Worm (Caenorhabditis elegans) whole organism, L1 larva: ENCODE data around the gene rpl-5.

Source experiments
- C34B4.2 ChIP-seq: sonication (generic microtip); optimal IDR thresholded peaks from 2 replicates; lab custom pipeline; 2017; ENCODE audit warnings: mild to moderate bottlenecking, missing genetic modification characterization, missing compliant biosample characterization
- aha-1 ChIP-seq: fragments of 150-350 bp; optimal IDR thresholded peaks from 2 replicates; lab custom pipeline; 2014; ENCODE audit warnings: missing biosample characterization, missing genetic modification characterization
- aly-2 ChIP-seq: fragments of 150-350 bp; optimal IDR thresholded peaks from 2 replicates; lab custom pipeline; 2014; ENCODE audit warnings: missing biosample characterization, missing genetic modification characterization
- ceh-8 ChIP-seq: fragments of 200-800 bp; sonication (Bioruptor generic); optimal IDR thresholded peaks from 2 replicates; lab custom pipeline; 2018; ENCODE audit warnings: mild to moderate bottlenecking, missing genetic modification characterization, moderate library complexity, missing compliant biosample characterization
- ces-1 ChIP-seq: fragments of 150-350 bp; optimal IDR thresholded peaks from 2 replicates; lab custom pipeline; 2014; ENCODE audit warnings: missing biosample characterization, missing genetic modification reagents, missing genetic modification characterization
- efl-1 ChIP-seq, 4 experiments: fragments of 150-350 bp; optimal IDR thresholded peaks in 3 of 4; peaks in 1 of 4; 1 replicate in 1 of 4; 2 replicates in 3 of 4; lab custom pipeline; 2014; ENCODE audit warnings: missing biosample characterization in 2 of 4, missing genetic modification characterization in 2 of 4, missing genetic modification reagents in 2 of 4
- egl-13 ChIP-seq: sonication (generic microtip); optimal IDR thresholded peaks from 2 replicates; lab custom pipeline; 2016; ENCODE audit warnings: missing genotype, missing genetic modification reagents, missing genetic modification characterization, missing compliant biosample characterization
- egl-27 ChIP-seq, 2 experiments: fragments of 150-350 bp in 1 of 2; sonication (generic microtip); optimal IDR thresholded peaks; 3 replicates each; lab custom pipeline; 2017 to 2018; ENCODE audit warnings: missing biosample characterization in 2 of 2, missing genetic modification characterization in 2 of 2, missing genetic modification reagents in 2 of 2
- elt-2 ChIP-seq: sonication (generic microtip); optimal IDR thresholded peaks from 2 replicates; lab custom pipeline; 2016; ENCODE audit warnings: missing genetic modification characterization, mild to moderate bottlenecking, inconsistent platforms, missing compliant biosample characterization, missing genetic modification reagents
- elt-3 ChIP-seq, 6 experiments: fragments of 150-350 bp in 1 of 6; sonication (generic microtip); optimal IDR thresholded peaks; 2 replicates each; lab custom pipeline; 2017 to 2018; ENCODE audit warnings: missing biosample characterization in 6 of 6, missing genetic modification characterization in 6 of 6, inconsistent platforms in 1 of 6
- ets-5 ChIP-seq: fragments of 200-800 bp; sonication (Bioruptor generic); IDR thresholded peaks from 2 replicates; pipeline ENCODE4 v1.3.6; 2022; ENCODE audit warnings: missing genetic modification characterization, missing compliant biosample characterization
- fkh-10 ChIP-seq: sonication (generic microtip); optimal IDR thresholded peaks from 2 replicates; lab custom pipeline; 2017; ENCODE audit warnings: missing biosample characterization, missing genetic modification reagents, missing genetic modification characterization
- fkh-4 ChIP-seq: sonication (generic microtip); optimal IDR thresholded peaks from 2 replicates; lab custom pipeline; 2016; ENCODE audit warnings: missing compliant biosample characterization, missing genetic modification characterization, borderline replicate concordance
- fos-1 ChIP-seq: fragments of 150-350 bp; optimal IDR thresholded peaks from 2 replicates; lab custom pipeline; 2014; ENCODE audit warnings: missing biosample characterization, missing genetic modification characterization
- hlh-4 ChIP-seq: sonication (generic microtip); optimal IDR thresholded peaks from 2 replicates; lab custom pipeline; 2016; ENCODE audit warnings: mild to moderate bottlenecking, missing genetic modification characterization, missing compliant biosample characterization
- irx-1 ChIP-seq: sonication (generic microtip); optimal IDR thresholded peaks from 2 replicates; lab custom pipeline; 2016; ENCODE audit warnings: missing genetic modification characterization, missing compliant biosample characterization
- lin-14 ChIP-seq: fragments of 200-800 bp; sonication (Bioruptor generic); optimal IDR thresholded peaks from 2 replicates; lab custom pipeline; 2018; ENCODE audit warnings: mild to moderate bottlenecking, missing genetic modification characterization, moderate library complexity, missing compliant biosample characterization
- lin-15B ChIP-seq: fragments of 150-350 bp; sonication (generic microtip); optimal IDR thresholded peaks from 3 replicates; lab custom pipeline; 2014; ENCODE audit warnings: missing biosample characterization, missing genetic modification characterization
- lin-35 ChIP-seq, 2 experiments: fragments of 150-350 bp; optimal IDR thresholded peaks; 2 replicates each; lab custom pipeline; 2014; ENCODE audit warnings: missing biosample characterization in 2 of 2, missing genetic modification characterization in 2 of 2, missing genetic modification reagents in 2 of 2
- mab-9 ChIP-seq: fragments of 200-800 bp; sonication (Bioruptor generic); IDR thresholded peaks from 2 replicates; pipeline ENCODE4 v1.3.6; 2022; ENCODE audit warnings: missing genetic modification reagents, missing genetic modification characterization, missing compliant biosample characterization
- mdl-1 ChIP-seq, 2 experiments: fragments of 150-350 bp; optimal IDR thresholded peaks; 2 replicates each; lab custom pipeline; 2014 to 2017; ENCODE audit warnings: missing biosample characterization in 2 of 2, missing genetic modification characterization in 2 of 2, inconsistent platforms in 1 of 2
- mef-2 ChIP-seq: fragments of 150-350 bp; optimal IDR thresholded peaks from 2 replicates; lab custom pipeline; 2014; ENCODE audit warnings: missing biosample characterization, missing genetic modification characterization
- nhr-11 ChIP-seq: fragments of 150-350 bp; optimal IDR thresholded peaks from 2 replicates; lab custom pipeline; 2014; ENCODE audit warnings: missing biosample characterization, missing genetic modification characterization
- nhr-19 ChIP-seq: fragments of 200-800 bp; sonication (Bioruptor generic); conservative IDR thresholded peaks from 2 replicates; pipeline ENCODE4 v1.3.6; 2022; ENCODE audit warnings: missing genetic modification characterization, missing compliant biosample characterization
- nhr-71 ChIP-seq: sonication (generic microtip); optimal IDR thresholded peaks from 2 replicates; lab custom pipeline; 2016; ENCODE audit warnings: mild to moderate bottlenecking, missing genetic modification characterization, moderate library complexity, missing compliant biosample characterization
- nhr-77 ChIP-seq: fragments of 150-350 bp; optimal IDR thresholded peaks from 2 replicates; lab custom pipeline; 2014; ENCODE audit warnings: missing biosample characterization, missing genetic modification characterization
- nhr-84 ChIP-seq: sonication (generic microtip); optimal IDR thresholded peaks from 2 replicates; lab custom pipeline; 2017; ENCODE audit warnings: missing biosample characterization, missing genetic modification characterization
- nhr-90 ChIP-seq: sonication (generic microtip); optimal IDR thresholded peaks from 2 replicates; lab custom pipeline; 2016; ENCODE audit warnings: mild to moderate bottlenecking, missing genetic modification characterization, missing compliant biosample characterization; ENCODE audit not compliant: poor library complexity
- pax-3 ChIP-seq: fragments of 200-800 bp; sonication (Bioruptor generic); optimal IDR thresholded peaks from 2 replicates; lab custom pipeline; 2018; ENCODE audit warnings: mild to moderate bottlenecking, missing genetic modification characterization, moderate library complexity, missing compliant biosample characterization
- pqm-1 ChIP-seq: sonication (generic microtip); optimal IDR thresholded peaks from 3 replicates; lab custom pipeline; 2017; ENCODE audit warnings: missing biosample characterization, missing genetic modification characterization
- skn-1 ChIP-seq: fragments of 150-350 bp; optimal IDR thresholded peaks from 2 replicates; lab custom pipeline; 2014; ENCODE audit warnings: missing biosample characterization, missing genetic modification characterization
- snu-23 ChIP-seq: sonication (generic microtip); optimal IDR thresholded peaks from 2 replicates; lab custom pipeline; 2016; ENCODE audit warnings: missing genetic modification characterization, missing compliant biosample characterization
- sox-4 ChIP-seq: sonication (generic microtip); optimal IDR thresholded peaks from 2 replicates; lab custom pipeline; 2016; ENCODE audit warnings: missing genetic modification characterization, missing compliant biosample characterization
- sup-37 ChIP-seq: fragments of 200-800 bp; sonication (Bioruptor generic); optimal IDR thresholded peaks from 2 replicates; lab custom pipeline; 2018; ENCODE audit warnings: mild to moderate bottlenecking, missing genetic modification characterization, missing compliant biosample characterization
- tbx-2 ChIP-seq: sonication (generic microtip); optimal IDR thresholded peaks from 2 replicates; lab custom pipeline; 2016; ENCODE audit warnings: missing genetic modification characterization, missing compliant biosample characterization
- unc-98 ChIP-seq: fragments of 200-800 bp; sonication (Bioruptor generic); IDR thresholded peaks from 2 replicates; pipeline ENCODE4 v1.3.6; 2022; ENCODE audit warnings: missing genetic modification characterization, missing compliant biosample characterization
- xbp-1 ChIP-seq: sonication (generic microtip); optimal IDR thresholded peaks from 2 replicates; lab custom pipeline; 2016; ENCODE audit warnings: missing genetic modification characterization, missing compliant biosample characterization
- zag-1 ChIP-seq: fragments of 150-350 bp; optimal IDR thresholded peaks from 2 replicates; lab custom pipeline; 2014; ENCODE audit warnings: missing biosample characterization, missing genetic modification characterization
- ztf-11 ChIP-seq, 2 experiments: sonication (generic microtip); optimal IDR thresholded peaks; 2 replicates each; lab custom pipeline; 2016 to 2017; ENCODE audit warnings: missing genetic modification characterization in 2 of 2, missing biosample characterization in 1 of 2, missing compliant biosample characterization in 1 of 2
- ztf-4 ChIP-seq: fragments of 150-350 bp; optimal IDR thresholded peaks from 2 replicates; lab custom pipeline; 2014; ENCODE audit warnings: missing biosample characterization, missing genetic modification characterization

rpl-5 gene

DNA sequence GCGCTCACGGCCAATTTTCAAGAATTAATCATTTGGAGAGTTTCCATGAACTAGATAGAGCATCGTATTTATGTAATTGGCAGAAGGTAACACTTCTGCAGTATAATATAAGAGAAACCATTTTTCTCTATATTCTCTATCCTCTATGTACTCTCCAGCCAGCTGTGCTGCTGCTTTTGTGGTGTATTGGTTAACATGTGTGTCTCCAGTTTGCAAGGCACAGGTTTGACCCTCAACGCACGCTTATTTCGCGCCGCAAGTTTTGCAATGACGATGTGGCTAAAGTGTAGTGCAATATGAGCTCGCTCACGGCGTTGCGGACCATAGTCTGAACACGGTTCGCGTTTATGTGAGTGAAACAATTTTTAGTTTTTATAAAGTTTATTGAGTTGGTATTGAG, 22.8 kb upstream of the rpl-5 start (continued):
- TF ChIP-seq elt-2 (tag; lab: Kevin White, UChicago) (peak; percentile 17), hlh-4 (no peak), snu-23 (GFP tag; lab: Kevin White, UChicago) (no peak), lin-35 (GFP tag; optimal IDR thresholded peaks at IDR 0.05; lab: Kevin White, UChicago) (peak; percentile 21 to 78), unc-98 (GFP tag; lab: Robert Waterston, UW) (no peak), mef-2 (tag; lab: Kevin White, UChicago) (no peak), zag-1 (tag; lab: Kevin White, UChicago) (no peak), pqm-1 (tag; lab: Kevin White, UChicago) (no peak), fkh-4 (no peak), xbp-1 (no peak), ztf-11 (tag; optimal IDR thresholded peaks at IDR 0.05; lab: Kevin White, UChicago) (peak in 1 of 2 experiments; percentile 19), mab-9 (GFP tag; lab: Robert Waterston, UW) (no peak), nhr-11 (tag; lab: Kevin White, UChicago) (no peak), aly-2 (tag; lab: Kevin White, UChicago) (peak; percentile 35), tbx-2 (tag; lab: Kevin White, UChicago) (no peak), ces-1 (GFP tag; lab: Kevin White, UChicago) (no peak), pax-3 (tag; lab: Kevin White, UChicago) (no peak), sup-37 (GFP tag; lab: Kevin White, UChicago) (no peak), nhr-71 (tag; lab: Kevin White, UChicago) (no peak), egl-13 (no peak), lin-14 (GFP tag; lab: Kevin White, UChicago) (no peak), skn-1 (tag; lab: Kevin White, UChicago) (peak; percentile 65), ceh-8 (GFP tag; lab: Kevin White, UChicago) (no peak), C34B4.2 (tag; lab: Kevin White, UChicago) (no peak), mdl-1 (tag; optimal IDR thresholded peaks at IDR 0.05; lab: Kevin White, UChicago) (peak in 1 of 2 experiments; percentile 60), egl-27 (tag; optimal IDR thresholded peaks at IDR 0.05; lab: Kevin White, UChicago) (no peak)
- TF ChIP-seq, all 84 proteins: peak for 24

- TF ChIP-seq ets-5 (GFP tag; lab: Robert Waterston, UW) (no peak), nhr-11 (tag; lab: Kevin White, UChicago) (no peak), sox-4 (tag; lab: Kevin White, UChicago) (no peak), lin-15B (tag; lab: Kevin White, UChicago) (no peak), ztf-4 (tag; lab: Kevin White, UChicago) (no peak), fkh-10 (peak; percentile 91), hlh-4 (no peak), lin-14 (GFP tag; lab: Kevin White, UChicago) (peak; percentile 50), nhr-19 (GFP tag; lab: Robert Waterston, UW) (no peak)
Measured at ce11 chrII:8551100-8551499, 18.6 kb upstream of the rpl-5 start.

ce11 chrII:8554568-8554967, 15.2 kb upstream of the rpl-5 start:
- TF ChIP-seq nhr-71 (tag; lab: Kevin White, UChicago) (peak; percentile 27), hlh-4 (peak; percentile 92), fkh-4 (no peak), ces-1 (GFP tag; lab: Kevin White, UChicago) (no peak), aha-1 (tag; lab: Kevin White, UChicago) (no peak), nhr-90 (tag; lab: Kevin White, UChicago) (no peak), efl-1 (optimal IDR thresholded peaks at IDR 0.05; lab: Kevin White, UChicago) (no peak), efl-1 (GFP tag; optimal IDR thresholded peaks at IDR 0.05 in 1 of 2; lab: Kevin White, UChicago) (no peak), lin-15B (tag; lab: Kevin White, UChicago) (no peak), unc-98 (GFP tag; lab: Robert Waterston, UW) (no peak), nhr-84 (tag; lab: Kevin White, UChicago) (no peak), elt-3 (tag; optimal IDR thresholded peaks at IDR 0.05; lab: Kevin White, UChicago) (no peak), irx-1 (tag; lab: Kevin White, UChicago) (no peak), sup-37 (GFP tag; lab: Kevin White, UChicago) (no peak), nhr-77 (tag; lab: Kevin White, UChicago) (no peak), fos-1 (tag; lab: Kevin White, UChicago) (no peak), egl-13 (no peak)
